Fruit fly (Drosophila melanogaster): Measurements from ENCODE around the gene CG11811.

DNA sequence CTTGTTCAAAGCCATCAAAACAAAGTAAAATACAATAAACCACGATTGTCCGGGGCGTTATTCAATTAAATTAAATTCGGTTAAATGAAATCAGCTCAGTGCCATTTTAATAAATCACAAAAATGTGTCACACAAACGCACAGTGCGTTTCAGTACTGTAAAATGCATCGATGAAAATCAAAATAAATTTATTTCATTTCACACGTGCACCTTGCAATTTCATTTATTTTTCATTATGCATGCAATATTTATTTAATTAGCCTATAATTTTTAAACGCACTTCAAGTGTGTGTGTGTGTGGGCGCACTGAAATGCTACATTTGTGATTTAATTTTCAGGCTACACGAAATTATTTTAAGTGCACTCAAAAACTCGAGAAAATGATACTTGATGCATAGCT, 36.4 kb upstream of the CG11811 start:
- no peak for TF ChIP-seq Myc (optimal IDR thresholded peaks at IDR 0.05)
- TF ChIP-seq psq (optimal IDR thresholded peaks at IDR 0.05), result no peak

Measured in Kc167 (cell line).